Worm (Caenorhabditis elegans): ENCODE results near the gene nhr-274.

The nhr-274 gene

DNA sequence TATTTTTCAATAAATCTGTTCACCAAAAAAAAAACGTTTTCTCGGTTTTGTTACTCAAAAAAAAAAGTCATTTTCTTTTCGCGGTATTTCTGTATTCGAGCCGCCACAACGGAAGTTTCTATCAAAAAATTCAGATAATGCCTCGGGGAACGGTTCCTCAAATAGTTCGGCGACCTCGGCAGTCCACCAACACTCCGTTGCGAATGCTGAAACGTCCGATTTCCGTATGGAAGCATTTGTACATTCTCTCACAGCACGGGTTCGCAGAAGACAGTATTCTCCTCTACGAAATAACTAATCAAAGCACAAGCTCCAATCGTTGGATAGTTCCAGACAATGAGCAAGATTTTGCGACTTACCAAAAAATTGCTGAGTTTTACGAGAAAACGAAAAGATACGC, 14.9 kb upstream of the nhr-274 start, which contains the start of gene Y41D4B.4 (continued):
- TF ChIP-seq zfh-2 (GFP tag; conservative IDR thresholded peaks at IDR 0.05) (no peak), Y53F4B.3 (GFP tag; IDR thresholded peaks at IDR 0.05) (no peak), unc-130 (GFP tag; optimal IDR thresholded peaks at IDR 0.05) (no peak), tbp1 (GFP tag; optimal IDR thresholded peaks at IDR 0.05) (no peak), rcor-1 (GFP tag; IDR thresholded peaks at IDR 0.05) (peak; percentile 44; the same call in 1 of the 2 replicates), hmg-1.2 (GFP tag; IDR thresholded peaks at IDR 0.05) (0 out of 2 replicates have a peak, but pooled peaks have one; percentile 12), bed-2 (GFP tag; IDR thresholded peaks at IDR 0.05) (no peak), snpc-1.3 (tag; optimal IDR thresholded peaks at IDR 0.05; ENCODE audit: insufficient read depth) (no peak), fkh-3 (tag; optimal IDR thresholded peaks at IDR 0.05) (no peak), tlf-1 (GFP tag; optimal IDR thresholded peaks at IDR 0.05) (no peak), rec-8 (tag; optimal IDR thresholded peaks at IDR 0.05) (no peak), let-526 (GFP tag; IDR thresholded peaks at IDR 0.05) (no peak), cebp-1 (GFP tag; IDR thresholded peaks at IDR 0.05) (no peak), cebp-1 (tag; optimal IDR thresholded peaks at IDR 0.05) (no peak), lin-35 (GFP tag; optimal IDR thresholded peaks at IDR 0.05) (no peak), attf-3 (GFP tag; conservative IDR thresholded peaks at IDR 0.05) (no peak), K11D2.4 (GFP tag; IDR thresholded peaks at IDR 0.05) (no peak), ama-1 (optimal IDR thresholded peaks at IDR 0.05) (no peak), ama-1 (GFP tag; optimal IDR thresholded peaks at IDR 0.05) (no peak), ztf-25 (GFP tag; IDR thresholded peaks at IDR 0.05) (no peak), bed-1 (GFP tag; IDR thresholded peaks at IDR 0.05) (no peak), ztf-3 (GFP tag; optimal IDR thresholded peaks at IDR 0.05) (no peak), hsf-1 (GFP tag; IDR thresholded peaks at IDR 0.05) (no peak), F23B12.7 (tag; optimal IDR thresholded peaks at IDR 0.05; ENCODE audit: insufficient read depth) (no peak), T26A5.8 (tag; optimal IDR thresholded peaks at IDR 0.05) (no peak), Y79H2A.3 (GFP tag; conservative IDR thresholded peaks at IDR 0.05) (no peak), attf-5 (GFP tag; optimal IDR thresholded peaks at IDR 0.05) (no peak), F39B2.1 (GFP tag; IDR thresholded peaks at IDR 0.05) (no peak), die-1 (tag; optimal IDR thresholded peaks at IDR 0.05) (no peak), dpff-1 (tag; optimal IDR thresholded peaks at IDR 0.05) (no peak), pbrm-1 (GFP tag; IDR thresholded peaks at IDR 0.05) (no peak), Y95B8A.8 (GFP tag; IDR thresholded peaks at IDR 0.05) (no peak), pha-4 (tag; optimal IDR thresholded peaks at IDR 0.05) (no peak), ccch-3 (GFP tag; optimal IDR thresholded peaks at IDR 0.05) (no peak), attf-6 (GFP tag; IDR thresholded peaks at IDR 0.05) (peak; percentile 43; the same call in 1 of the 2 replicates), ceh-40 (GFP tag; IDR thresholded peaks at IDR 0.05) (no peak), B0336.3 (GFP tag; IDR thresholded peaks at IDR 0.05) (peak; percentile 51; the same call in 1 of the 2 replicates), F10E7.11 (tag; optimal IDR thresholded peaks at IDR 0.05) (no peak), madf-3 (GFP tag; IDR thresholded peaks at IDR 0.05) (no peak), lsl-1 (GFP tag; optimal IDR thresholded peaks at IDR 0.05) (no peak), hlh-26 (GFP tag; conservative IDR thresholded peaks at IDR 0.05) (no peak), F57C9.4 (tag; optimal IDR thresholded peaks at IDR 0.05) (no peak), ztf-22 (GFP tag; optimal IDR thresholded peaks at IDR 0.05) (no peak), F52B5.7 (tag; optimal IDR thresholded peaks at IDR 0.05) (no peak), aptf-3 (GFP tag; IDR thresholded peaks at IDR 0.05) (no peak), nhr-120 (GFP tag; IDR thresholded peaks at IDR 0.05) (no peak), B0019.2 (GFP tag; conservative IDR thresholded peaks at IDR 0.05) (no peak), xnd-1 (tag; optimal IDR thresholded peaks at IDR 0.05) (no peak), B0261.1 (tag; optimal IDR thresholded peaks at IDR 0.05) (no peak), F57A8.1 (GFP tag; optimal IDR thresholded peaks at IDR 0.05) (no peak)
